Worm (Caenorhabditis elegans) whole organism, early embryonic: ENCODE results near the gene lsm-8.

ENCODE experiments used
- B0310.2 ChIP-seq: sonication (generic microtip); optimal IDR thresholded peaks from 2 replicates; lab custom pipeline; 2016; ENCODE audit warnings: mild to moderate bottlenecking, missing genetic modification characterization, missing compliant biosample characterization
- F13C5.2 ChIP-seq: sonication (generic microtip); optimal IDR thresholded peaks from 2 replicates; lab custom pipeline; 2017; ENCODE audit warnings: mild to moderate bottlenecking, missing genetic modification characterization, inconsistent platforms, missing compliant biosample characterization
- aly-1 ChIP-seq: sonication (generic microtip); optimal IDR thresholded peaks from 2 replicates; lab custom pipeline; 2016; ENCODE audit warnings: missing genetic modification characterization, missing compliant biosample characterization
- ama-1 ChIP-seq: fragments of 150-350 bp; optimal IDR thresholded peaks from 2 replicates; lab custom pipeline; 2014
- ceh-36 ChIP-seq: sonication (generic microtip); optimal IDR thresholded peaks from 2 replicates; lab custom pipeline; 2016; ENCODE audit warnings: missing genetic modification characterization, inconsistent platforms, missing compliant biosample characterization
- flt-1 ChIP-seq: fragments of 200-800 bp; sonication (Bioruptor generic); IDR thresholded peaks from 2 replicates; pipeline ENCODE4 v1.3.6; 2022; ENCODE audit warnings: missing genetic modification characterization, missing compliant biosample characterization
- hmbx-1 ChIP-seq: sonication (generic microtip); optimal IDR thresholded peaks from 2 replicates; lab custom pipeline; 2016; ENCODE audit warnings: mild to moderate bottlenecking, missing genetic modification characterization, missing compliant biosample characterization
- hmg-4 ChIP-seq: fragments of 200-800 bp; sonication (Bioruptor generic); optimal IDR thresholded peaks from 2 replicates; lab custom pipeline; 2018; ENCODE audit warnings: mild to moderate bottlenecking, missing genetic modification characterization, missing compliant biosample characterization
- hnd-1 ChIP-seq: sonication (generic microtip); optimal IDR thresholded peaks from 2 replicates; lab custom pipeline; 2016; ENCODE audit warnings: missing genetic modification characterization, missing compliant biosample characterization
- pes-1 ChIP-seq: fragments of 200-800 bp; sonication (Bioruptor generic); IDR thresholded peaks from 2 replicates; pipeline ENCODE4 v1.3.6; 2022; ENCODE audit warnings: missing genetic modification reagents, missing genetic modification characterization, missing compliant biosample characterization
- scrt-1 ChIP-seq: fragments of 200-800 bp; sonication (Bioruptor generic); IDR thresholded peaks from 2 replicates; pipeline ENCODE4 v1.3.6; 2022; ENCODE audit warnings: missing genetic modification characterization, missing compliant biosample characterization
- sea-1 ChIP-seq: fragments of 200-800 bp; sonication (Bioruptor generic); conservative IDR thresholded peaks from 2 replicates; pipeline ENCODE4 v1.3.6; 2022; ENCODE audit warnings: missing genetic modification characterization, missing compliant biosample characterization
- tbx-37 ChIP-seq: fragments of 200-800 bp; sonication (Bioruptor generic); conservative IDR thresholded peaks from 2 replicates; pipeline ENCODE4 v1.3.6; 2022; ENCODE audit warnings: missing genetic modification reagents, missing genetic modification characterization, missing compliant biosample characterization
- tra-4 ChIP-seq: sonication (generic microtip); optimal IDR thresholded peaks from 2 replicates; lab custom pipeline; 2017; ENCODE audit warnings: missing genetic modification characterization, missing compliant biosample characterization

DNA sequence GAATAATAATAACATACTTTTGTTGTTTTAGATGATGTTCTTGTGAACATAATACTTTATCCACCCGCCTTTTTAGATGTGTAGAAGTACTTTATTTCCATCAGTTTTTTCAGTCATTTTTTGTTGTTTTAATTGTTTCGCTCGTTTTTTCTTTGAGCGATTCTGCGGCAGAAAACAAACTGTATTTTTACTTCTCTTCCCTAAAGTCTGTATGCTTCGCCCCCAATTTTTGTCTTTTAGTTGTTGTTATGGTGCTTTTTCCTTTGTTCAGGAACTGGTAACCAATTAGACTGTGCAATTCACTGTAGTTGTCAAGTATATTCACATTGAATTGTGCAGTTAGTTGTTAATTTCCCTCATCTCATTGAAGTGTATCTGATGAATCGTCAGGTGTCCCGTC, 554 bp upstream of the lsm-8 start:
- TF ChIP-seq tra-4 (tag; lab: Kevin White, UChicago) (no peak), aly-1 (tag; lab: Kevin White, UChicago) (no peak), scrt-1 (GFP tag; lab: Robert Waterston, UW) (no peak), F13C5.2 (tag; lab: Kevin White, UChicago) (no peak), flt-1 (GFP tag; lab: Robert Waterston, UW) (no peak), hnd-1 (tag; lab: Kevin White, UChicago) (no peak), ama-1 (lab: Kevin White, UChicago) (no peak), hmg-4 (GFP tag; lab: Kevin White, UChicago) (no peak), sea-1 (no peak), ceh-36 (no peak), B0310.2 (tag; lab: Kevin White, UChicago) (no peak), hmbx-1 (tag; lab: Kevin White, UChicago) (no peak), tbx-37 (no peak), pes-1 (GFP tag; lab: Robert Waterston, UW) (no peak)
